Worm (Caenorhabditis elegans): ENCODE data around the gene Y40H4A.2.

DNA sequence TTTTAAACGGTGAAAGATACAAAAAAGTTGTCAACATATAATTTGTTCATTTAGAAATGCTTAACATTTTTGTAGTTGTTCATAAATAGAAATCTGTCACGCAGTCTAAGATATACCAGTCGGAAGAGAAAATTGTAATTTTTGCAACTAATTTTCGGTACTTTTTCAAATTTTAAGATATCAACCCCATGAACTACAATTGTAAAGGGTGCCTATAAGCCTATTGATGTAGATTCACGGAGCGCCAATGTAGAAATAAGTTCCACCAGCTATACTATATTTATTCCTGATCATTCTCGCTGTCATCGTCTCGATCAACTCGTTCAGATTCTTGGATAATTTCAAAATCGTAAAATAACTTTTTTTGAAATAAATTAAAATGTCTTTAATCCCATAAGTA, 9.7 kb upstream of the Y40H4A.2 start:
- TF ChIP-seq ceh-22 (tag; optimal IDR thresholded peaks at IDR 0.05) = no peak
- no peak for TF ChIP-seq sox-4 (tag; optimal IDR thresholded peaks at IDR 0.05)
- TF ChIP-seq pha-4 (tag; optimal IDR thresholded peaks at IDR 0.05) = no peak
- no peak for TF ChIP-seq nfya-1 (tag; optimal IDR thresholded peaks at IDR 0.05)
- TF ChIP-seq tbx-2 (tag; optimal IDR thresholded peaks at IDR 0.05) = no peak
- no peak for TF ChIP-seq sox-2 (GFP tag; IDR thresholded peaks at IDR 0.05)
- no peak for TF ChIP-seq C08G9.2 (tag; optimal IDR thresholded peaks at IDR 0.05)
- no peak for TF ChIP-seq hlh-6 (tag; optimal IDR thresholded peaks at IDR 0.05)

All from whole organism, late embryonic.